Fruit fly (Drosophila melanogaster): ENCODE measurements around the gene Rac1.

- TF ChIP-seq CG12744 (GFP tag; optimal IDR thresholded peaks at IDR 0.05) (peak; percentile 85), CG5245 (GFP tag; optimal IDR thresholded peaks at IDR 0.05) (peak; percentile 83), Asciz (GFP tag; optimal IDR thresholded peaks at IDR 0.05) (peak; percentile 30), sna (GFP tag; IDR thresholded peaks at IDR 0.05; ENCODE audit: partially characterized antibody) (no peak), CG7963 (GFP tag; IDR thresholded peaks at IDR 0.05; ENCODE audit: partially characterized antibody) (no peak), CG7987 (GFP tag; optimal IDR thresholded peaks at IDR 0.05) (peak; percentile 73), gsb (GFP tag; IDR thresholded peaks at IDR 0.05) (peak; percentile 50; the same call in 1 of the 2 replicates), CG2875 (GFP tag; optimal IDR thresholded peaks at IDR 0.05) (peak; percentile 42), CG33557 (GFP tag; optimal IDR thresholded peaks at IDR 0.05) (peak; percentile 79), CG6765 (GFP tag; optimal IDR thresholded peaks at IDR 0.05) (peak; percentile 67), so (GFP tag; IDR thresholded peaks at IDR 0.05) (peak; percentile 79; the same call in 2 of the 3 replicates), CG14667 (GFP tag; IDR thresholded peaks at IDR 0.05) (peak; percentile 62), Hmx (GFP tag; optimal IDR thresholded peaks at IDR 0.05) (peak; percentile 72), D19A (tag; optimal IDR thresholded peaks at IDR 0.05) (peak; percentile 73)
Observed at dm6 chr3L:1334571-1335427, 32.3 kb upstream of the Rac1 start, which contains the start of the genes Hmbs and CG2211.

All from whole organism, embryonic.